Fruit fly (Drosophila melanogaster) whole organism, embryonic: ENCODE measurements around the gene Uch-L5R.

ENCODE experiments used
- Atf3 ChIP-seq: fragments of 200-800 bp; sonication (Bioruptor generic); optimal IDR thresholded peaks from 3 replicates; lab custom pipeline; 2016; ENCODE audit warnings: missing biosample characterization, missing genetic modification characterization
- Awh ChIP-seq: fragments of 200-800 bp; sonication (Bioruptor generic); IDR thresholded peaks from 2 replicates; pipeline ENCODE4, ENCODE4 v1.3.6; 2022; ENCODE audit warnings: missing biosample characterization, missing genetic modification characterization
- Blimp-1 ChIP-seq: fragments of 200-800 bp; sonication (Bioruptor generic); optimal IDR thresholded peaks from 3 replicates; lab custom pipeline; 2018; ENCODE audit warnings: missing biosample characterization, missing genetic modification characterization, mild to moderate bottlenecking, moderate library complexity, missing genetic modification reagents
- CG1024 ChIP-seq: fragments of 200-800 bp; sonication (Bioruptor generic); IDR thresholded peaks from 2 replicates; pipeline ENCODE4 v1.3.6; 2022; ENCODE audit warnings: missing biosample characterization, missing genetic modification characterization
- CG10321 ChIP-seq: fragments of 200-800 bp; sonication (Bioruptor generic); IDR thresholded peaks from 2 replicates; pipeline ENCODE4 v1.3.6; 2022; ENCODE audit warnings: missing biosample characterization, missing genetic modification characterization
- CG10462 ChIP-seq: fragments of 200-800 bp; sonication (Bioruptor generic); optimal IDR thresholded peaks from 2 replicates; lab custom pipeline; 2016; ENCODE audit warnings: missing biosample characterization, missing genetic modification characterization
- CG10979 ChIP-seq: fragments of 200-800 bp; sonication (Bioruptor generic); optimal IDR thresholded peaks from 2 replicates; lab custom pipeline; 2018; ENCODE audit warnings: missing biosample characterization, mild to moderate bottlenecking, missing genetic modification characterization, moderate library complexity
- CG13424 ChIP-seq: fragments of 200-800 bp; sonication (Bioruptor generic); optimal IDR thresholded peaks from 2 replicates; lab custom pipeline; 2019; ENCODE audit warnings: missing biosample characterization, mild to moderate bottlenecking, missing genetic modification characterization, moderate library complexity
- CG1529 ChIP-seq: fragments of 200-800 bp; sonication (Bioruptor generic); optimal IDR thresholded peaks from 3 replicates; lab custom pipeline; 2018; ENCODE audit warnings: missing biosample characterization, missing genetic modification characterization
- CG17359 ChIP-seq: fragments of 200-800 bp; sonication (Bioruptor generic); optimal IDR thresholded peaks from 3 replicates; lab custom pipeline; 2018; ENCODE audit warnings: missing biosample characterization, mild to moderate bottlenecking, missing genetic modification characterization, moderate library complexity
- CG18619 ChIP-seq: fragments of 200-800 bp; sonication (Bioruptor generic); optimal IDR thresholded peaks from 3 replicates; lab custom pipeline; 2017; ENCODE audit warnings: missing biosample characterization, mild to moderate bottlenecking, missing genetic modification characterization
- CG32767 ChIP-seq: fragments of 200-800 bp; sonication (Bioruptor generic); IDR thresholded peaks from 2 replicates; pipeline ENCODE4 v1.3.6; 2022; ENCODE audit warnings: missing biosample characterization, missing genetic modification characterization
- CG33557 ChIP-seq: fragments of 200-800 bp; sonication (Bioruptor generic); optimal IDR thresholded peaks from 2 replicates; lab custom pipeline; 2019; ENCODE audit warnings: missing biosample characterization, mild to moderate bottlenecking, missing genetic modification characterization, moderate library complexity
- CG6854 ChIP-seq: fragments of 200-800 bp; sonication (Bioruptor generic); optimal IDR thresholded peaks from 3 replicates; lab custom pipeline; 2017; ENCODE audit warnings: missing biosample characterization, mild to moderate bottlenecking, missing genetic modification characterization
- CG7357 ChIP-seq: fragments of 200-800 bp; sonication (Bioruptor generic); IDR thresholded peaks from 3 replicates; pipeline ENCODE4 v1.3.6; 2022; ENCODE audit warnings: missing biosample characterization, missing genetic modification characterization
- CG7556 ChIP-seq: fragments of 200-800 bp; sonication (Bioruptor generic); optimal IDR thresholded peaks from 2 replicates; lab custom pipeline; 2017; ENCODE audit warnings: missing biosample characterization, mild to moderate bottlenecking, missing genetic modification characterization
- CG7745 ChIP-seq: fragments of 200-800 bp; sonication (Bioruptor generic); optimal IDR thresholded peaks from 2 replicates; lab custom pipeline; 2018; ENCODE audit warnings: missing biosample characterization, mild to moderate bottlenecking, missing genetic modification characterization, moderate library complexity
- CG9876 ChIP-seq: fragments of 200-800 bp; sonication (Bioruptor generic); optimal IDR thresholded peaks from 2 replicates; lab custom pipeline; 2016; ENCODE audit warnings: missing biosample characterization, missing genetic modification characterization
- CG9932 ChIP-seq: fragments of 200-800 bp; sonication (Bioruptor generic); IDR thresholded peaks from 2 replicates; pipeline ENCODE4 v1.3.6; 2022; ENCODE audit warnings: missing biosample characterization, missing genetic modification characterization
- CoRest ChIP-seq: fragments of 200-800 bp; sonication (Bioruptor generic); optimal IDR thresholded peaks from 3 replicates; lab custom pipeline; 2018; ENCODE audit warnings: missing biosample characterization, mild to moderate bottlenecking, missing genetic modification characterization, moderate library complexity
- Dbx ChIP-seq: fragments of 200-800 bp; sonication (Bioruptor generic); IDR thresholded peaks from 3 replicates; pipeline ENCODE4 v1.3.6; 2022; ENCODE audit warnings: missing biosample characterization, missing genetic modification characterization
- Deaf1 ChIP-seq: fragments of 200-800 bp; optimal IDR thresholded peaks from 3 replicates; lab custom pipeline; 2019; ENCODE audit warnings: missing biosample characterization, mild to moderate bottlenecking, missing genetic modification characterization, moderate library complexity
- Doc2 ChIP-seq: fragments of 200-800 bp; sonication (Bioruptor generic); IDR thresholded peaks from 2 replicates; pipeline ENCODE4 v1.3.6; 2022; ENCODE audit warnings: missing biosample characterization, missing genetic modification characterization
- Elba2 ChIP-seq: fragments of 200-800 bp; sonication (Bioruptor generic); optimal IDR thresholded peaks from 3 replicates; lab custom pipeline; 2016; ENCODE audit warnings: missing biosample characterization, missing genetic modification characterization
- Hmr ChIP-seq: fragments of 200-800 bp; sonication (Bioruptor generic); optimal IDR thresholded peaks from 3 replicates; lab custom pipeline; 2017; ENCODE audit warnings: mild to moderate bottlenecking, missing biosample characterization, missing genetic modification reagents, missing genetic modification characterization
- Lpt ChIP-seq: fragments of >200 bp; optimal IDR thresholded peaks from 2 replicates; lab custom pipeline; 2018; ENCODE audit warnings: missing biosample characterization, missing genetic modification characterization
- Oaz ChIP-seq: fragments of 200-800 bp; sonication (Bioruptor generic); IDR thresholded peaks from 2 replicates; pipeline ENCODE4 v1.3.6; 2022; ENCODE audit warnings: missing biosample characterization, missing genetic modification characterization
- PHDP ChIP-seq: fragments of 200-800 bp; sonication (Bioruptor generic); optimal IDR thresholded peaks from 3 replicates; lab custom pipeline; 2018; ENCODE audit warnings: missing biosample characterization, mild to moderate bottlenecking, missing genetic modification characterization, moderate library complexity
- Ravus ChIP-seq: fragments of 200-800 bp; sonication (Bioruptor generic); IDR thresholded peaks from 2 replicates; pipeline ENCODE4 v1.3.6; 2022; ENCODE audit warnings: missing biosample characterization, missing genetic modification characterization
- Sry-β ChIP-seq: fragments of 200-800 bp; sonication (Bioruptor generic); optimal IDR thresholded peaks from 2 replicates; lab custom pipeline; 2018; ENCODE audit warnings: missing biosample characterization, mild to moderate bottlenecking, missing genetic modification characterization, moderate library complexity
- Ssrp ChIP-seq: fragments of 200-800 bp; sonication (Bioruptor generic); optimal IDR thresholded peaks from 2 replicates; lab custom pipeline; 2018; ENCODE audit warnings: missing biosample characterization, mild to moderate bottlenecking, missing genetic modification characterization, moderate library complexity
- Xrp1 ChIP-seq: fragments of 200-800 bp; sonication (Bioruptor generic); IDR thresholded peaks from 2 replicates; pipeline ENCODE4 v1.3.6; 2022; ENCODE audit warnings: missing biosample characterization, missing genetic modification characterization
- ase ChIP-seq: fragments of 200-800 bp; sonication (Bioruptor generic); IDR thresholded peaks from 3 replicates; pipeline ENCODE4 v1.3.6; 2022; ENCODE audit warnings: missing biosample characterization, missing genetic modification characterization
- cg ChIP-seq: fragments of 200-800 bp; sonication (Bioruptor generic); optimal IDR thresholded peaks from 3 replicates; lab custom pipeline; 2019; ENCODE audit warnings: missing biosample characterization, mild to moderate bottlenecking, missing genetic modification characterization, moderate library complexity
- corto ChIP-seq: fragments of 200-800 bp; sonication (Bioruptor generic); optimal IDR thresholded peaks from 2 replicates; lab custom pipeline; 2016; ENCODE audit warnings: missing biosample characterization, mild to moderate bottlenecking, missing genetic modification characterization, moderate library complexity
- crc ChIP-seq: fragments of 200-800 bp; sonication (Bioruptor generic); optimal IDR thresholded peaks from 2 replicates; lab custom pipeline; 2016; ENCODE audit warnings: missing biosample characterization, missing genetic modification characterization
- dmrt11E ChIP-seq: fragments of 200-800 bp; sonication (Bioruptor generic); optimal IDR thresholded peaks from 3 replicates; lab custom pipeline; 2018; ENCODE audit warnings: missing biosample characterization, mild to moderate bottlenecking, missing genetic modification characterization, moderate library complexity
- emc ChIP-seq: fragments of 200-800 bp; sonication (Bioruptor generic); optimal IDR thresholded peaks from 2 replicates; lab custom pipeline; 2016; ENCODE audit warnings: missing biosample characterization, missing genetic modification characterization
- ems ChIP-seq: fragments of 200-800 bp; sonication (Bioruptor generic); optimal IDR thresholded peaks from 3 replicates; lab custom pipeline; 2016; ENCODE audit warnings: missing biosample characterization, missing genetic modification characterization
- fd64A ChIP-seq: fragments of 200-800 bp; sonication (Bioruptor generic); optimal IDR thresholded peaks from 3 replicates; lab custom pipeline; 2018; ENCODE audit warnings: missing biosample characterization, mild to moderate bottlenecking, missing genetic modification characterization
- gem ChIP-seq: fragments of 200-800 bp; sonication (Bioruptor generic); optimal IDR thresholded peaks from 2 replicates; lab custom pipeline; 2019; ENCODE audit warnings: missing biosample characterization, mild to moderate bottlenecking, missing genetic modification characterization, moderate library complexity
- insv ChIP-seq, 2 experiments: fragments of 200-800 bp; sonication (Bioruptor generic); optimal IDR thresholded peaks; 3 replicates each; lab custom pipeline; 2016 to 2018; ENCODE audit warnings: missing biosample characterization in 2 of 2, missing genetic modification characterization in 2 of 2
- jing ChIP-seq: fragments of 200-800 bp; sonication (Bioruptor generic); optimal IDR thresholded peaks from 2 replicates; lab custom pipeline; 2018; ENCODE audit warnings: missing biosample characterization, mild to moderate bottlenecking, missing genetic modification characterization
- lola ChIP-seq, 3 experiments: fragments of >200 bp in 2 of 3; fragments of 200-800 bp in 1 of 3; sonication (Bioruptor generic) in 1 of 3; optimal IDR thresholded peaks; 2 replicates each; lab custom pipeline; 2017 to 2019; ENCODE audit warnings: missing biosample characterization in 3 of 3, missing genetic modification characterization in 3 of 3, mild to moderate bottlenecking in 1 of 3, moderate library complexity in 1 of 3
- psq ChIP-seq: fragments of 200-800 bp; sonication (Bioruptor generic); optimal IDR thresholded peaks from 2 replicates; lab custom pipeline; 2017; ENCODE audit warnings: missing biosample characterization, missing genetic modification characterization
- seq ChIP-seq: fragments of 200-800 bp; sonication (Bioruptor generic); IDR thresholded peaks from 2 replicates; pipeline ENCODE4 v1.3.6; 2022; ENCODE audit warnings: missing biosample characterization, missing genetic modification characterization
- stwl ChIP-seq: fragments of 200-800 bp; sonication (Bioruptor generic); optimal IDR thresholded peaks from 3 replicates; lab custom pipeline; 2018; ENCODE audit warnings: missing biosample characterization, mild to moderate bottlenecking, missing genetic modification characterization, moderate library complexity
- wdn ChIP-seq: fragments of 200-800 bp; sonication (Bioruptor generic); IDR thresholded peaks from 2 replicates; pipeline ENCODE4 v1.3.6; 2022; ENCODE audit warnings: missing biosample characterization, missing genetic modification characterization
- z ChIP-seq: fragments of 200-800 bp; sonication (Bioruptor generic); IDR thresholded peaks from 3 replicates; pipeline ENCODE4 v1.3.6; 2022; ENCODE audit warnings: missing biosample characterization, missing genetic modification characterization

The Uch-L5R gene

DNA sequence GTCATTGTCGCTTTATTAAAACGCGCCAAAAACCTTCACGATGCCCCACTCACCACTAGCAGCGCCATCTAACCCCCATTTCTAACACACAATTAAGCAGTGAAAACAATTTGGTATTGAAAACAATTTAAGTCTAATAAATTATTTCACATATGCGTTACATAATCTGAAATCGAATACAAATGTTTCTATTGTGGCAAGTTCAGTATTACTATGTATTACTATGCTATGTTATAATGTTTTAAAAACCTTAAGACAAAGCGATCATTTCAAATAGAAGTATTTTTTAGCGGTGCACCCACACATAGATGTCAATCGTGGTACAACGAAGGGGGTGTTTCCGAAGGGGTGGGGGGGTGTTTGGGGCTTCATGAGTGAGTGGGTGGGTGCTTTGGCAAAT is 17.2 kb upstream of the Uch-L5R start (continued):
- TF ChIP-seq Dbx (no peak), CG6854 (GFP tag; lab: Kevin White, UChicago) (no peak), Deaf1 (tag; lab: Kevin White, UChicago) (peak; percentile 5), CG33557 (GFP tag; lab: Kevin White, UChicago) (no peak), lola (GFP tag; optimal IDR thresholded peaks at IDR 0.05; lab: Kevin White, UChicago) (no peak), psq (GFP tag; lab: Kevin White, UChicago) (no peak), CG7745 (tag; lab: Kevin White, UChicago) (no peak), ems (GFP tag; lab: Kevin White, UChicago) (no peak), CG10321 (GFP tag; lab: Robert Waterston, UW) (no peak), emc (GFP tag; lab: Kevin White, UChicago) (no peak), Xrp1 (no peak)

dm6 chrX:12072718-12073117 is 16.3 kb upstream of the Uch-L5R start, which contains the start of gene moon:
moon (minus strand) TSS chrX:12072818.
- TF ChIP-seq jing (GFP tag; lab: Kevin White, UChicago) (no peak), seq (no peak), CG10462 (GFP tag; lab: Kevin White, UChicago) (no peak), CG17359 (no peak), Hmr (no peak), CG7745 (tag; lab: Kevin White, UChicago) (no peak), ase (GFP tag; lab: Robert Waterston, UW) (no peak), CG7556 (GFP tag; lab: Kevin White, UChicago) (no peak), CG18619 (GFP tag; lab: Kevin White, UChicago) (no peak), CG7357 (GFP tag; lab: Robert Waterston, UW) (no peak), Oaz (GFP tag; lab: Robert Waterston, UW) (no peak), CG9932 (GFP tag; lab: Robert Waterston, UW) (no peak), Atf3 (GFP tag; lab: Kevin White, UChicago) (no peak), Sry-β (no peak), CG32767 (GFP tag; lab: Robert Waterston, UW) (no peak), gem (no peak), CG9876 (GFP tag; lab: Kevin White, UChicago) (no peak), z (GFP tag; lab: Robert Waterston, UW) (no peak), CoRest (tag; lab: Kevin White, UChicago) (no peak), CG1529 (GFP tag; lab: Kevin White, UChicago) (no peak)

dm6 chrX:12070137-12070536 is 13.7 kb upstream of the Uch-L5R start, which contains the start of gene CG34323:
CG34323 (plus strand) TSS chrX:12070437.
- TF ChIP-seq Elba2 (GFP tag; lab: Kevin White, UChicago) = no peak
- TF ChIP-seq stwl (tag; lab: Kevin White, UChicago) = peak; percentile 55
- TF ChIP-seq cg (GFP tag; lab: Kevin White, UChicago) = no peak
- TF ChIP-seq insv (GFP tag; optimal IDR thresholded peaks at IDR 0.05; lab: Kevin White, UChicago) = no peak
- no peak for TF ChIP-seq Lpt (GFP tag; lab: Kevin White, UChicago)
- TF ChIP-seq CG1024 = no peak
- no peak for TF ChIP-seq CG9932 (GFP tag; lab: Robert Waterston, UW)
- no peak for TF ChIP-seq Ssrp
- TF ChIP-seq, all 482 proteins: peak for 1

- TF ChIP-seq crc (GFP tag; lab: Kevin White, UChicago) (no peak), Blimp-1 (GFP tag; lab: Kevin White, UChicago) (no peak), PHDP (no peak), CG13424 (tag; lab: Kevin White, UChicago) (no peak), Awh (GFP tag; lab: Robert Waterston, UW) (no peak), wdn (GFP tag; lab: Robert Waterston, UW) (no peak), CG10979 (tag; lab: Kevin White, UChicago) (no peak), fd64A (no peak), dmrt11E (no peak), z (GFP tag; lab: Robert Waterston, UW) (no peak), Doc2 (no peak), Ravus (GFP tag; lab: Robert Waterston, UW) (no peak), corto (GFP tag; lab: Kevin White, UChicago) (no peak)
These were observed 3.1 kb upstream of the Uch-L5R start, which contains the start of gene Muc11A for dm6 chrX:12059495-12059894. Muc11A (plus strand) TSS chrX:12059795.
